Worm (Caenorhabditis elegans): ENCODE results near the gene nphp-2.

Gene nphp-2

DNA sequence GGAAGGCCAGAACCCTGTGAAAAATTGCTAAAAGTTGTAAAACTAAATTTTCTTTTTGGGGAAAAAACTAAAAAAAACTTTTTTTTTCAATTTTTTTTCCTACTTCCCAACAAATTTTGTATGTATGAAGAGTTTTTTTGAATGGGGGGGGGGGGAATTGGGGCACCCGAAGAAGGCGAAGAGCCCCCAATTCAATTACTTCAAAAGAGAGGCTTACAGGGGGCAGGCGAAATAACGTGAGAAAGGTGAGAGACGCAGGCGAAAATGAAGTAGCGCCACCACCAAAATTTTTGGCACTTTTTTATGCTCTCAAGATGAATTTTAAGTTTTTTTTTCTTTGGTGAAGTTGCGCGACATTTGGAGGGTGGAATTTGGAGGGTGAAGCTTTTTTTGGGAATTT lies 32.6 kb upstream of the nphp-2 start:
- no peak for TF ChIP-seq unc-62 (GFP tag; optimal IDR thresholded peaks at IDR 0.05)
- TF ChIP-seq nhr-23 (tag; optimal IDR thresholded peaks at IDR 0.05) = no peak
- TF ChIP-seq fos-1 (tag; optimal IDR thresholded peaks at IDR 0.05) = no peak
- no peak for TF ChIP-seq egl-5 (tag; optimal IDR thresholded peaks at IDR 0.05)
- TF ChIP-seq ceh-82 (tag; optimal IDR thresholded peaks at IDR 0.05) = no peak
- no peak for TF ChIP-seq unc-39 (tag; optimal IDR thresholded peaks at IDR 0.05)
- no peak for TF ChIP-seq nhr-237 (tag; optimal IDR thresholded peaks at IDR 0.05)
- TF ChIP-seq ama-1 (optimal IDR thresholded peaks at IDR 0.05) = no peak
- no peak for TF ChIP-seq hmg-11 (tag; optimal IDR thresholded peaks at IDR 0.05)
- TF ChIP-seq nfya-1 (tag; optimal IDR thresholded peaks at IDR 0.05; ENCODE audit: insufficient read depth) = no peak
- no peak for TF ChIP-seq eor-1 (tag; optimal IDR thresholded peaks at IDR 0.05)
- TF ChIP-seq R02D3.7 (tag; optimal IDR thresholded peaks at IDR 0.05) = no peak
- no peak for TF ChIP-seq ztf-4 (tag; optimal IDR thresholded peaks at IDR 0.05)

DNA sequence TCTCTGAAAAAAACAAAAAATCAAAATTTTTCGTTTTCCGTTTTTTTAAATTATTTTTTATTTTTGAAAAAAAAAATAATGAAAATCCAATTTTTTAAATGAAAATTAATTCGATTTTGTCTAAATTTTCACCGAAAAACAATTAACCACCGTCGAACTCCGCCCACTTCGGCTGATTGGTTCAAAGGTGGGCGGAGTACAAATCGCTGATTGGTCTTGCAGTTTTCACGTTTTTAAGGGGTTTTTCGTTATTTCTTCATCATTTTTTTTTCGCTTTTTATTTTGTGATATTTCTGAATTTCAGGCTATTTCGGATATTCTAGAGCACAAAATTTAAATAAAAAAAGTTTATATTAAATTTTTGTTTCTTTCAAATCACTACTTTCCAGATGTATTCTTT lies 30.6 kb upstream of the nphp-2 start:
- TF ChIP-seq nfya-1 (tag; optimal IDR thresholded peaks at IDR 0.05; ENCODE audit: insufficient read depth) (peak; percentile 99), elt-1 (tag; optimal IDR thresholded peaks at IDR 0.05) (no peak)

DNA sequence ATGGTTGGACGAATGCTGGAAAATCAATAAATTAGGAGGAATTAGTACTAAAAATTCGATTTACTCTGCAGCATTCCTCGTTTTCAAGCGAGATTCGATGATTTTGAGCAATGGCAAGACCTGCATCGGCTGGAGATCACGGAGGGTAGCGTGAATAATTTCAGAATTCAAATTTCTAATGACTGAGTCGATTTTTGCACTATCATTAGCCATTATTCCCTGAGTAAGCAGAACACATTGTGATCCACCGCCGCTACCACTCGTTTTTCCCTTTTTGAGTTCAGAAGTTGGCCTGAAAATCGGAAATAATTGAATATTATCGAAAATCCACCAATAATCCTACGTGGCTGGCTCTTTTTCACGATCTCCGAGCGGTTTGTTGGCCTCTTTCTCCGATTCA lies 27.6 kb upstream of the nphp-2 start:
- TF ChIP-seq nhr-67 (tag; optimal IDR thresholded peaks at IDR 0.05) (no peak), eor-1 (tag; optimal IDR thresholded peaks at IDR 0.05) (no peak), nhr-23 (tag; optimal IDR thresholded peaks at IDR 0.05) (no peak), ceh-28 (tag; optimal IDR thresholded peaks at IDR 0.05) (no peak), nhr-25 (tag; optimal IDR thresholded peaks at IDR 0.05) (no peak), pqm-1 (tag; optimal IDR thresholded peaks at IDR 0.05) (no peak), elt-3 (tag; optimal IDR thresholded peaks at IDR 0.05) (no peak), pha-4 (tag; optimal IDR thresholded peaks at IDR 0.05) (no peak), nhr-76 (tag; optimal IDR thresholded peaks at IDR 0.05) (no peak), ztf-11 (tag; optimal IDR thresholded peaks at IDR 0.05) (no peak), jun-1 (tag; optimal IDR thresholded peaks at IDR 0.05) (no peak)

DNA sequence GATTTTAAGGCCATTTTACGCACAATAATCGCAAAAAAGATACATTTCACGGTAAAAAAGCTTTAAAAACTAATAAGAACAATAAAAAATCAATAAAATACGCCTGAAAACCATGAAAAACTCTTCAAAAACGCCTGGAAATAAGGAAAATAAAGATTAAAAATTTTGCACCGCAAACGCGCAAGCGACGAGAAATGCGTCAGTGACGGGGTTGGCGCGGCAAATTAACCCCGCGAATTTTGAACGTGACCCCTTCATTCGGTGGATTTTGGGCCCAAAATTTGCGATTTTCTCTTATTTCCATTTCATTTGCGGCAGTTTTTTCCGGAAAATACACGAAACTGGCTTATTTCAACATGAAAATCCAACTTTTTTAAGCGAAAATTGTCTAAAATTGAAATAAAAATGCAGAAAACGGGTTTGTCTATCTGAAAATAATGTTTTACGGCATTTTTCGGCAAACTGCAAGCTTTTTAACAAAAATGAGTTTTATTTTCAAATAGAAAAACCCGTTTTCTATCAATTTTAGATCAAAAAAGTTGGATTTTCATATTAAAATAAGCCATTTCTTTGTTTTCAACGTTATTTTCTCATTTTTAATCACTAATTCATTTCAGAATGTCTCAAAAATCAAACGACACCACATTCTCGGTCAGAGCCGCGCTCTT lies 26.9 kb upstream of the nphp-2 start, which contains the start of gene knl-3:
knl-3 (plus strand) TSS at position 618 of the 668 bp plus-strand sequence.
- peak; percentile 41 for TF ChIP-seq nhr-11 (tag; optimal IDR thresholded peaks at IDR 0.05)
- peak; percentile 80 for TF ChIP-seq snpc-4 (tag; optimal IDR thresholded peaks at IDR 0.05)
- TF ChIP-seq fkh-2 (tag; optimal IDR thresholded peaks at IDR 0.05) = no peak
- no peak for TF ChIP-seq ztf-4 (tag; optimal IDR thresholded peaks at IDR 0.05)
- TF ChIP-seq ceh-16 (tag; optimal IDR thresholded peaks at IDR 0.05) = no peak
- TF ChIP-seq aly-2 (tag; optimal IDR thresholded peaks at IDR 0.05) = no peak
- TF ChIP-seq ceh-28 (tag; optimal IDR thresholded peaks at IDR 0.05) = peak; percentile 56
- no peak for TF ChIP-seq nhr-237 (tag; optimal IDR thresholded peaks at IDR 0.05)
- TF ChIP-seq lin-39 (tag; optimal IDR thresholded peaks at IDR 0.05) = peak; percentile 85
- TF ChIP-seq nhr-28 (tag; optimal IDR thresholded peaks at IDR 0.05) = no peak
- TF ChIP-seq unc-39 (tag; optimal IDR thresholded peaks at IDR 0.05) = no peak
- no peak for TF ChIP-seq daf-12 (tag; optimal IDR thresholded peaks at IDR 0.05)
- TF ChIP-seq R02D3.7 (tag; optimal IDR thresholded peaks at IDR 0.05) = peak; percentile 74
- TF ChIP-seq ceh-9 (tag; optimal IDR thresholded peaks at IDR 0.05) = no peak
- TF ChIP-seq hmg-11 (tag; optimal IDR thresholded peaks at IDR 0.05) = peak; percentile 71
- no peak for TF ChIP-seq nhr-12 (tag; optimal IDR thresholded peaks at IDR 0.05)
- no peak for TF ChIP-seq fos-1 (tag; optimal IDR thresholded peaks at IDR 0.05)
- no peak for TF ChIP-seq mdl-1 (tag; optimal IDR thresholded peaks at IDR 0.05)
- TF ChIP-seq pqm-1 (tag; optimal IDR thresholded peaks at IDR 0.05) = peak; percentile 16
- TF ChIP-seq tbx-2 (tag; optimal IDR thresholded peaks at IDR 0.05) = peak; percentile 69
- TF ChIP-seq eor-1 (tag; optimal IDR thresholded peaks at IDR 0.05) = no peak
- no peak for TF ChIP-seq sea-2 (GFP tag; optimal IDR thresholded peaks at IDR 0.05)
- no peak for TF ChIP-seq ztf-11 (tag; optimal IDR thresholded peaks at IDR 0.05)
- peak; percentile 7 for TF ChIP-seq nhr-67 (tag; optimal IDR thresholded peaks at IDR 0.05)
- no peak for TF ChIP-seq ZK546.5 (tag; optimal IDR thresholded peaks at IDR 0.05)
- no peak for TF ChIP-seq skn-1 (tag; optimal IDR thresholded peaks at IDR 0.05)
- no peak for TF ChIP-seq nhr-76 (tag; optimal IDR thresholded peaks at IDR 0.05)
- TF ChIP-seq nhr-77 (tag; optimal IDR thresholded peaks at IDR 0.05) = no peak
- peak; percentile 82 for TF ChIP-seq nhr-25 (tag; optimal IDR thresholded peaks at IDR 0.05)
- TF ChIP-seq lin-15B (tag; optimal IDR thresholded peaks at IDR 0.05) = peak; percentile 96
- peak; percentile 90 for TF ChIP-seq nfya-1 (tag; optimal IDR thresholded peaks at IDR 0.05; ENCODE audit: insufficient read depth)
- no peak for TF ChIP-seq egl-5 (tag; optimal IDR thresholded peaks at IDR 0.05)
- peak; percentile 95 for TF ChIP-seq nhr-23 (tag; optimal IDR thresholded peaks at IDR 0.05)
- TF ChIP-seq nhr-43 (tag; optimal IDR thresholded peaks at IDR 0.05; ENCODE audit: poor library complexity, severe bottlenecking) = peak; percentile 77
- TF ChIP-seq lsy-12 (tag; optimal IDR thresholded peaks at IDR 0.05) = peak; percentile 76
- TF ChIP-seq elt-2 (tag; optimal IDR thresholded peaks at IDR 0.05) = peak; percentile 65
- TF ChIP-seq jun-1 (tag; optimal IDR thresholded peaks at IDR 0.05) = peak; percentile 32
- TF ChIP-seq mml-1 (tag; optimal IDR thresholded peaks at IDR 0.05) = no peak
- no peak for TF ChIP-seq elt-3 (tag; optimal IDR thresholded peaks at IDR 0.05)
- no peak for TF ChIP-seq elt-1 (tag; optimal IDR thresholded peaks at IDR 0.05)
- no peak for TF ChIP-seq unc-62 (GFP tag; optimal IDR thresholded peaks at IDR 0.05)
